Fruit fly (Drosophila melanogaster): ENCODE measurements around the gene GMF.

Gene GMF

DNA sequence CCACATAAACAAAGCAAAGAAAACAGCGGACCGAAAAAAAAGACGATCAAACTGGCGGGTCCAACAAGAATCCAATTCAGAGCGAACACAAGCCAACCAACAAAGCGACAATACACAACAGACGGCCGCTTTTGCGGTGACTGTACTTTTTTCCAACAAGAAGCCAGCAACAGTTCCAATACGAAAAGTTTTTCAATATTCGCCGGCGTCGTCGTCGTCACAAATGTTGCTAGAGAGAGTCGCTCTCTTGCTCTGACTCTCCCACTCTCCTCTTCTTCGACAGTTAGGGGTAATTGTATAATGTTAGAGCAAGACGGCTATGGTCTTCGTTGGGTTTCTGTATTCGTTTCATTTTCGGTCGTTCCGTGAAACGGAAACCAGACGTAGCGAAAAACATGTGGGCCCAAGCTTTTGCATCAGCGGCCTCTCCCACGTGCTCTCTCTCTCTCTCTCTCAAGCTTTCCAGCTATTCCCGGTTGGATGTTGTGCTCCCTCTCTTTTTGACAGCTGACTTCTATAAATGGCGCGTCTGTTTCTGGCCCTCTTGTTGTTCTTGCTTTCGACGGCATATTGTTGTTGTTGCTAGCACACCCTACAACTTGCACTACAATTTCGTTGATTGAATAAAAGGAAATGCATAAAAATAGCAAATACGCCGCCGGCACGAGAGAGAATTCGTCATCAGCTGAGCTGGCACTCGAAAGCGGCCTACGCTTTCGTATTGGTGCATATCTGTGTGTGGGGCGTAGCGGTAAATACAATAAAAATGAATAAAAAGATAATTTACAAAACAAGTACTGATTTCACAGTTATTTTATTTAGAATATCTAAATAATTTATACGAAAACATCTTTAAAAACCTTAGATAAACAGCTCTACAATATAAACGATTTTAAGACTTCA lies 33.3 kb downstream of the GMF start (continued):
- TF ChIP-seq Med (GFP tag) (peak; percentile 96), Pdp1 (GFP tag; optimal IDR thresholded peaks at IDR 0.05) (peak in 1 of 2 experiments; percentile 99), lbe (GFP tag; optimal IDR thresholded peaks at IDR 0.05) (peak; percentile 85), CrebB (tag; optimal IDR thresholded peaks at IDR 0.05) (peak; percentile 94), CG1792 (GFP tag; optimal IDR thresholded peaks at IDR 0.05) (no peak), tup (GFP tag; optimal IDR thresholded peaks at IDR 0.05) (no peak), fd64A (GFP tag; optimal IDR thresholded peaks at IDR 0.05) (peak; percentile 90), CG34422 (GFP tag; IDR thresholded peaks at IDR 0.05) (no peak), mld (GFP tag; IDR thresholded peaks at IDR 0.05; ENCODE audit: partially characterized antibody) (no peak), Doc2 (GFP tag; IDR thresholded peaks at IDR 0.05) (no peak), Jarid2 (GFP tag; optimal IDR thresholded peaks at IDR 0.05) (peak; percentile 76), CG10979 (tag; optimal IDR thresholded peaks at IDR 0.05) (peak; percentile 36), Nf-YC (tag; optimal IDR thresholded peaks at IDR 0.05) (peak; percentile 73), CG18619 (GFP tag; optimal IDR thresholded peaks at IDR 0.05) (peak; percentile 39), Sry-β (GFP tag; optimal IDR thresholded peaks at IDR 0.05) (peak; percentile 52), CG34224 (GFP tag; IDR thresholded peaks at IDR 0.05; ENCODE audit: partially characterized antibody) (no peak), Hmx (GFP tag; optimal IDR thresholded peaks at IDR 0.05) (no peak), Myb (GFP tag; optimal IDR thresholded peaks at IDR 0.05) (no peak), Nf-YA (GFP tag; IDR thresholded peaks at IDR 0.05) (no peak), zfh2 (GFP tag; optimal IDR thresholded peaks at IDR 0.05) (no peak), CG4854 (GFP tag; optimal IDR thresholded peaks at IDR 0.05) (no peak), pros (GFP tag; optimal IDR thresholded peaks at IDR 0.05) (peak; percentile 98), CG13424 (tag; optimal IDR thresholded peaks at IDR 0.05) (peak; percentile 24), CG6813 (GFP tag; optimal IDR thresholded peaks at IDR 0.05) (peak; percentile 96), H15 (GFP tag; IDR thresholded peaks at IDR 0.05) (no peak), CG2199 (GFP tag; IDR thresholded peaks at IDR 0.05) (no peak), unc-4 (GFP tag; IDR thresholded peaks at IDR 0.05; ENCODE audit: partially characterized antibody) (no peak), ato (GFP tag; IDR thresholded peaks at IDR 0.05; ENCODE audit: partially characterized antibody) (no peak), Hmr (GFP tag; optimal IDR thresholded peaks at IDR 0.05) (peak; percentile 92), btn (GFP tag; optimal IDR thresholded peaks at IDR 0.05) (peak; percentile 48), CG11560 (tag; IDR thresholded peaks at IDR 0.05) (no peak), BtbVII (GFP tag; optimal IDR thresholded peaks at IDR 0.05) (peak; percentile 96), vvl (GFP tag; IDR thresholded peaks at IDR 0.05) (no peak), CG5180 (GFP tag; optimal IDR thresholded peaks at IDR 0.05) (peak; percentile 98), D (optimal IDR thresholded peaks at IDR 0.05) (peak; percentile 87), D (GFP tag; optimal IDR thresholded peaks at IDR 0.05) (peak; percentile 54), gcm (GFP tag; optimal IDR thresholded peaks at IDR 0.05) (peak; percentile 92), B-H1 (GFP tag; IDR thresholded peaks at IDR 0.05) (no peak), pan (optimal IDR thresholded peaks at IDR 0.05) (no peak), pan (GFP tag; optimal IDR thresholded peaks at IDR 0.05 in 1 of 2, IDR thresholded peaks at IDR 0.05 in 1 of 2) (no peak), CG9817 (tag; optimal IDR thresholded peaks at IDR 0.05) (no peak), Hr3 (GFP tag; optimal IDR thresholded peaks at IDR 0.05) (no peak), CTCF (GFP tag; optimal IDR thresholded peaks at IDR 0.05) (peak; percentile 51), sqz (GFP tag; optimal IDR thresholded peaks at IDR 0.05) (peak; percentile 92), Eip74EF (GFP tag; optimal IDR thresholded peaks at IDR 0.05) (peak in 1 of 2 experiments; percentile 79), CG9727 (GFP tag; optimal IDR thresholded peaks at IDR 0.05) (peak; percentile 72), PHDP (tag; optimal IDR thresholded peaks at IDR 0.05) (peak; percentile 76), shn (GFP tag; optimal IDR thresholded peaks at IDR 0.05) (no peak), eyg (GFP tag; optimal IDR thresholded peaks at IDR 0.05) (peak; percentile 41)

Measured in whole organism, embryonic.